Fruit fly (Drosophila melanogaster): Measurements from ENCODE around the gene Grip71.

DNA sequence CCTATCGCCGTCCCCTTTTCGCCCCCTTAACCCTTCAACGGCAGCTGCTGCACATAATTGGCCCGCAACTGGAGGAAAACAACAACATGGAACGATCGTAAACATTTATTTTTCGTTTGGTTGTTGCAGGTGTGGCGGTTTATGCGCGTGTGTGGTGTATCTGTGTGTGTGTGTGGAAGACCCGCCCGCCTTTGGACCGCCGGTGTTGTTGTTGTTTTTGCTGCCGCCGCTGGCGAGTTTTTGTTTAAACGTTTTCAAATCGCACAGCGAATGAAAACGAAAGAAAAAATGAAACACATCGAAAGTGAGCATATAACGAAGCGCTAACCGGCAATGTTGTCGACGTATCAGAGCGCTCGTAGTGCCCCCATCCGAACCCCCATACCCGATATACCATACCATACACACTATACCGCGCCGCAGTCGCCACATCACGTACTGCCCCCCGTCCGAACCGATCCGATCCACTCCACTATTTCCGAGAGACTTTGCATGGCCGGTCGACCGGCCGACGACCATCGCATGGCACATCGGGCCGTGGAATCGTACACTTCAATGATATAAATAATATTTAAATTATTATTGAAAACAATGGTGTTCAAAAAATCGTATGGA, 27.0 kb downstream of the Grip71 start:
- TF ChIP-seq ey (GFP tag; optimal IDR thresholded peaks at IDR 0.05) (no peak), Rel (GFP tag; optimal IDR thresholded peaks at IDR 0.05) (no peak), Rel (tag; optimal IDR thresholded peaks at IDR 0.05) (no peak), sv (GFP tag; optimal IDR thresholded peaks at IDR 0.05) (no peak), Sp1 (GFP tag; optimal IDR thresholded peaks at IDR 0.05) (no peak), lola (GFP tag; optimal IDR thresholded peaks at IDR 0.05) (no peak), N (GFP tag; optimal IDR thresholded peaks at IDR 0.05) (no peak), fru (GFP tag; optimal IDR thresholded peaks at IDR 0.05) (no peak), Dfd (GFP tag; optimal IDR thresholded peaks at IDR 0.05) (no peak)

All from whole organism, wandering third instar larva.